Worm (Caenorhabditis elegans): ENCODE measurements around the gene F25B3.4.

- TF ChIP-seq ama-1 (optimal IDR thresholded peaks at IDR 0.05) (no peak), ama-1 (GFP tag; optimal IDR thresholded peaks at IDR 0.05) (no peak), Y53F4B.3 (GFP tag; IDR thresholded peaks at IDR 0.05) (no peak), cebp-2 (GFP tag; IDR thresholded peaks at IDR 0.05) (no peak), snpc-4 (GFP tag; optimal IDR thresholded peaks at IDR 0.05) (no peak), snpc-4 (tag; optimal IDR thresholded peaks at IDR 0.05) (no peak), F33H1.4 (GFP tag; IDR thresholded peaks at IDR 0.05) (no peak), rec-8 (tag; optimal IDR thresholded peaks at IDR 0.05) (no peak), madf-3 (GFP tag; IDR thresholded peaks at IDR 0.05) (no peak), die-1 (tag; optimal IDR thresholded peaks at IDR 0.05) (no peak), let-607 (tag; optimal IDR thresholded peaks at IDR 0.05) (no peak), unc-62 (GFP tag; optimal IDR thresholded peaks at IDR 0.05) (no peak), nfya-2 (GFP tag; IDR thresholded peaks at IDR 0.05) (no peak), hrde-1 (tag; optimal IDR thresholded peaks at IDR 0.05; ENCODE audit: borderline replicate concordance) (no peak)
These were observed 29.0 kb downstream of the F25B3.4 start, which contains the start of gene C50F4.12 for ce11 chrV:9539638-9540037.

Data from whole organism, young adult.